Worm (Caenorhabditis elegans) whole organism, late embryonic: ENCODE results near the gene ZC13.1.

Experiments used
- F13H6.1 ChIP-seq: sonication (generic microtip); optimal IDR thresholded peaks from 2 replicates; lab custom pipeline; 2016; ENCODE audit warnings: missing genetic modification characterization, missing compliant biosample characterization
- ceh-18 ChIP-seq: sonication (generic microtip); optimal IDR thresholded peaks from 2 replicates; lab custom pipeline; 2016; ENCODE audit warnings: missing genetic modification characterization, missing compliant biosample characterization
- lin-11 ChIP-seq: fragments of 200-800 bp; sonication (Bioruptor generic); optimal IDR thresholded peaks from 2 replicates; lab custom pipeline; 2018; ENCODE audit warnings: mild to moderate bottlenecking, missing genetic modification characterization, missing compliant biosample characterization
- tbx-2 ChIP-seq: sonication (generic microtip); optimal IDR thresholded peaks from 2 replicates; lab custom pipeline; 2016; ENCODE audit warnings: missing genetic modification characterization, missing compliant biosample characterization

DNA sequence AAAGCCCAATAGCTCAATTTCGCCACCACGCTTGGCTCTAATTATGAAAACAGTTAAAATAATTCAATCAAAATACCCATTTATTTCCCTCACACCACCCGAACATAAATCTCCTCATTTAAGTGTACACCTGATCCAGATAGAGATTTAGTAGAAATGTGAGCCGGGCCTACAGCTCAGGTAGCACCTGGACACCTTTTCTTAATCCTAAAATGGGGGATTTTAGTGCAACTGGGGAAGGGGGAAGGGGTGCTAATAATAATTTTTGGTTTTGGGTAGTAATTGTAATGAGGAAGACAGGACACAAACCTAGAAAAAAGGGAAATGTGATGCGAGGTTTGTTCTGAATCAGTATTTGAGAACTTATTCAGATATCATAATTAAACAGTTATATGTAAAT, 23.4 kb upstream of the ZC13.1 start:
- TF ChIP-seq ceh-18 (tag; lab: Kevin White, UChicago) (no peak), lin-11 (tag; lab: Kevin White, UChicago) (no peak), F13H6.1 (tag; lab: Kevin White, UChicago) (no peak), tbx-2 (tag; lab: Kevin White, UChicago) (no peak)
